Fruit fly (Drosophila melanogaster) whole organism, wandering third instar larva: ENCODE data around the gene CG6179.

ENCODE experiments used
- CG32264 ChIP-seq: fragments of 200-800 bp; sonication (Bioruptor generic); optimal IDR thresholded peaks from 2 replicates; lab custom pipeline; 2016; ENCODE audit warnings: missing biosample characterization, missing genetic modification characterization
- CrebA ChIP-seq: fragments of 200-800 bp; sonication (Bioruptor generic); optimal IDR thresholded peaks from 2 replicates; lab custom pipeline; 2016; ENCODE audit warnings: missing biosample characterization, mild to moderate bottlenecking, missing genetic modification characterization, borderline replicate concordance
- Dfd ChIP-seq: fragments of >200 bp; optimal IDR thresholded peaks from 2 replicates; lab custom pipeline; 2017; ENCODE audit warnings: missing biosample characterization, missing genetic modification characterization
- HLH106 ChIP-seq: fragments of 200-800 bp; optimal IDR thresholded peaks from 3 replicates; lab custom pipeline; 2019; ENCODE audit warnings: missing biosample characterization, mild to moderate bottlenecking, missing genetic modification characterization, moderate library complexity
- Hnf4 ChIP-seq: fragments of 200-800 bp; sonication (Bioruptor generic); optimal IDR thresholded peaks from 2 replicates; lab custom pipeline; 2016; ENCODE audit warnings: missing biosample characterization, mild to moderate bottlenecking, missing genetic modification characterization
- Hr78 ChIP-seq: fragments of >200 bp; optimal IDR thresholded peaks from 2 replicates; lab custom pipeline; 2017; ENCODE audit warnings: missing biosample characterization, missing genetic modification characterization
- Hr83 ChIP-seq: fragments of 200-300 bp; sonication (Bioruptor generic); optimal IDR thresholded peaks from 2 replicates; lab custom pipeline; 2016; ENCODE audit warnings: missing biosample characterization, mild to moderate bottlenecking, missing genetic modification characterization, moderate library complexity; ENCODE audit not compliant: poor library complexity, severe bottlenecking
- Jra ChIP-seq: sonication (Bioruptor generic); optimal IDR thresholded peaks from 2 replicates; lab custom pipeline; 2016; ENCODE audit warnings: missing biosample characterization, missing genetic modification characterization
- Myc ChIP-seq: fragments of >200 bp; optimal IDR thresholded peaks from 2 replicates; lab custom pipeline; 2017
- OdsH ChIP-seq: fragments of 200-800 bp; sonication (Bioruptor generic); optimal IDR thresholded peaks from 2 replicates; lab custom pipeline; 2016; ENCODE audit warnings: missing biosample characterization, mild to moderate bottlenecking, missing genetic modification characterization
- Rel ChIP-seq, 2 experiments: fragments of 200-800 bp; sonication (Bioruptor generic) in 1 of 2; optimal IDR thresholded peaks; 2 replicates in 1 of 2; 3 replicates in 1 of 2; lab custom pipeline; 2016 to 2019; ENCODE audit warnings: mild to moderate bottlenecking in 2 of 2, missing biosample characterization in 2 of 2, missing genetic modification characterization in 2 of 2, moderate library complexity in 1 of 2
- Sp1 ChIP-seq: fragments of 200-800 bp; sonication (Bioruptor generic); optimal IDR thresholded peaks from 3 replicates; lab custom pipeline; 2019; ENCODE audit warnings: missing biosample characterization, mild to moderate bottlenecking, missing genetic modification characterization, moderate library complexity
- br ChIP-seq: fragments of 200-800 bp; sonication (Bioruptor generic); optimal IDR thresholded peaks from 2 replicates; lab custom pipeline; 2016; ENCODE audit warnings: missing biosample characterization, missing genetic modification characterization
- brk ChIP-seq: fragments of 200-800 bp; sonication (Bioruptor generic); optimal IDR thresholded peaks from 2 replicates; lab custom pipeline; 2016; ENCODE audit warnings: missing biosample characterization, mild to moderate bottlenecking, missing genetic modification characterization
- dl ChIP-seq, 2 experiments: fragments of 175-275, 200-275 bp in 1 of 2; fragments of 200-275 bp in 1 of 2; sonication (Bioruptor generic); optimal IDR thresholded peaks; lab custom pipeline; 2018; ENCODE audit warnings: mild to moderate bottlenecking in 2 of 2, missing biosample characterization in 2 of 2, missing genetic modification characterization in 2 of 2, moderate library complexity in 2 of 2; ENCODE audit not compliant: partially characterized antibody in 2 of 2, insufficient read depth in 1 of 2
- dmrt93B ChIP-seq: fragments of 200-800 bp; sonication (Bioruptor generic); optimal IDR thresholded peaks from 2 replicates; lab custom pipeline; 2018; ENCODE audit warnings: missing biosample characterization, mild to moderate bottlenecking, missing genetic modification characterization
- ey ChIP-seq: fragments of 200-800 bp; sonication (Bioruptor generic); optimal IDR thresholded peaks from 2 replicates; lab custom pipeline; 2016; ENCODE audit warnings: missing biosample characterization, missing genetic modification characterization
- foxo ChIP-seq, 2 experiments: fragments of 200-800 bp; sonication (Bioruptor generic); optimal IDR thresholded peaks; 2 replicates in 1 of 2; 3 replicates in 1 of 2; lab custom pipeline; 2016 to 2017; ENCODE audit warnings: missing biosample characterization in 2 of 2, missing genetic modification characterization in 2 of 2
- fru ChIP-seq: fragments of 200-800 bp; sonication (Bioruptor generic); optimal IDR thresholded peaks from 3 replicates; lab custom pipeline; 2016; ENCODE audit warnings: missing biosample characterization, mild to moderate bottlenecking, missing genetic modification characterization
- h ChIP-seq: fragments of 200-800 bp; sonication (Bioruptor generic); optimal IDR thresholded peaks from 3 replicates; lab custom pipeline; 2016; ENCODE audit warnings: missing biosample characterization, mild to moderate bottlenecking, missing genetic modification characterization
- jim ChIP-seq: fragments of 175-275, 200-325 bp; sonication (Bioruptor generic); optimal IDR thresholded peaks from 2 replicates; lab custom pipeline; 2016; ENCODE audit warnings: missing biosample characterization, mild to moderate bottlenecking, missing genetic modification characterization
- pan ChIP-seq: fragments of >200 bp; optimal IDR thresholded peaks from 2 replicates; lab custom pipeline; 2017
- psq ChIP-seq: fragments of 200-800 bp; sonication (Bioruptor generic); optimal IDR thresholded peaks from 3 replicates; lab custom pipeline; 2017; ENCODE audit warnings: missing biosample characterization, mild to moderate bottlenecking, missing genetic modification characterization, moderate library complexity
- rgr ChIP-seq: fragments of 200-800 bp; sonication (Bioruptor generic); optimal IDR thresholded peaks from 3 replicates; lab custom pipeline; 2016; ENCODE audit warnings: missing biosample characterization, mild to moderate bottlenecking, missing genetic modification characterization
- sage ChIP-seq: fragments of 200-800 bp; sonication (Bioruptor generic); optimal IDR thresholded peaks from 2 replicates; lab custom pipeline; 2016; ENCODE audit warnings: missing biosample characterization, mild to moderate bottlenecking, missing genetic modification characterization
- sv ChIP-seq: fragments of 200-800 bp; sonication (Bioruptor generic); optimal IDR thresholded peaks from 3 replicates; lab custom pipeline; 2016; ENCODE audit warnings: missing biosample characterization, missing genetic modification characterization
- usp ChIP-seq: fragments of >200 bp; optimal IDR thresholded peaks from 2 replicates; lab custom pipeline; 2017; ENCODE audit warnings: missing biosample characterization, missing genetic modification characterization
- woc ChIP-seq: sonication (Bioruptor generic); optimal IDR thresholded peaks from 2 replicates; lab custom pipeline; 2016; ENCODE audit warnings: missing biosample characterization, mild to moderate bottlenecking, missing genetic modification characterization

Gene CG6179

DNA sequence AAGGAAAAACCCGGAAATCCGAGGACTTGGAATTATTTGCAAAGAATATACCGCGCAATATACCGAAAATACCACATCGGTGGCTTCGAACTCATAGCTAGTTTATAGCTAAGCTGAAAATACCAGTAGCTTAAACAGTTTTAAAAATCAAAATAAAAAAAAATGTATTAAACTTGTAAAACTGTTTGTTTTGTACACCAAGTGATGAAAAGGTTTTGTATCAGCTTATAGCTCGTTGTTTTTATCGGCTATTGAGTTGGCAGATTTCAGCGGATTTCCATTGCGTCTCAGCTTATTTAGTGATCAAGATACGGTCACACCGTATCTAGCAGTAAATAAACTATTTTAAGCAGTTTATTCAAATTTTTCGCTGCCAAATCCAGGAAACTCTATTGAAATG is at the start of gene CG6179, which contains the start of gene por:
TSS of gene CG6179 (plus strand) at position 292 of the 400 bp plus-strand sequence.
TSS of gene por (minus strand) at position 64 of the 400 bp plus-strand sequence.
- TF ChIP-seq sv (no peak), Rel (GFP tag; optimal IDR thresholded peaks at IDR 0.05; lab: Kevin White, UChicago) (no peak), Rel (tag; optimal IDR thresholded peaks at IDR 0.05; lab: Kevin White, UChicago) (peak; percentile 13), Myc (lab: Kevin White, UChicago) (peak; percentile 72)

- TF ChIP-seq OdsH (GFP tag; lab: Kevin White, UChicago) (no peak), CG32264 (GFP tag; lab: Kevin White, UChicago) (no peak), h (GFP tag; lab: Kevin White, UChicago) (no peak), dmrt93B (GFP tag; lab: Kevin White, UChicago) (no peak), HLH106 (no peak), Hr78 (GFP tag; lab: Kevin White, UChicago) (no peak), Sp1 (no peak), rgr (GFP tag; lab: Kevin White, UChicago) (no peak)
Measured at dm6 chrX:18341014-18341413, 38.9 kb upstream of the CG6179 start.

dm6 chrX:18347641-18348040 is 32.2 kb upstream of the CG6179 start:
- TF ChIP-seq woc (GFP tag; lab: Kevin White, UChicago) (no peak), Rel (GFP tag; optimal IDR thresholded peaks at IDR 0.05; lab: Kevin White, UChicago) (no peak), Rel (tag; optimal IDR thresholded peaks at IDR 0.05; lab: Kevin White, UChicago) (no peak), CG32264 (GFP tag; lab: Kevin White, UChicago) (no peak)

- TF ChIP-seq Hnf4 (GFP tag; lab: Kevin White, UChicago) (no peak), Dfd (peak; percentile 92)
Measured at dm6 chrX:18350609-18351008, 29.3 kb upstream of the CG6179 start.

dm6 chrX:18356141-18356600 is 23.7 kb upstream of the CG6179 start, which contains the start of gene kairos:
kairos (minus strand) TSS chrX:18356191.
- TF ChIP-seq Jra: no peak
- no peak for TF ChIP-seq brk
- no peak for TF ChIP-seq sage
- TF ChIP-seq Myc (lab: Kevin White, UChicago): no peak
- TF ChIP-seq psq: no peak
- no peak for TF ChIP-seq woc (GFP tag; lab: Kevin White, UChicago)
- no peak for TF ChIP-seq pan
- TF ChIP-seq CG32264 (GFP tag; lab: Kevin White, UChicago): no peak
- no peak for TF ChIP-seq usp
- no peak for TF ChIP-seq dl (GFP tag; optimal IDR thresholded peaks at IDR 0.05; lab: Kevin White, UChicago; ENCODE audit: insufficient read depth in 1 of 2, partially characterized antibody in 2 of 2)
- no peak for TF ChIP-seq CrebA
- no peak for TF ChIP-seq jim
- TF ChIP-seq ey (GFP tag; lab: Kevin White, UChicago): no peak
- TF ChIP-seq Hr83 (GFP tag; lab: Kevin White, UChicago): no peak
- TF ChIP-seq Sp1: no peak

DNA sequence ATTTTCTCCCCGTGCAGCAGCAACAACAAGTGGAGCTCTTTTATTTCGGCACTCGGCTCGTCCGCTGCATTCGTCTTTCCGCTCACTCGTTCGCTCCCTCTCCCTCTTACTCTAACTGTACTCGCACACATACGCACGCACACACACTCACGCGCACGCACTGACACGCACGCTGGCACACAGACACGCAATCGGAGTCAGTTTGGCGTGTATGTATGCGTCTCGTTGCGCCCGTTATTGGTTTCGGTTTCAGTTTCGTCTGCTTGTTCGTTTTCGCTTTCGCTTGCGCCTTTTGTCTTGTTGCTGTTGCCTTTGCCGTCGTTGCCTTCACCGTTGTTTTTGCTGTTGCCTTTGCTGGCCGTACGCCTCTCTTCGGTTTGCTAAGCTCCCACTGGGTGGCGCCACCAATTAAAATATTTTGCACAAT is 22.1 kb upstream of the CG6179 start:
- no peak for TF ChIP-seq pan
- TF ChIP-seq psq: peak; percentile 27

DNA sequence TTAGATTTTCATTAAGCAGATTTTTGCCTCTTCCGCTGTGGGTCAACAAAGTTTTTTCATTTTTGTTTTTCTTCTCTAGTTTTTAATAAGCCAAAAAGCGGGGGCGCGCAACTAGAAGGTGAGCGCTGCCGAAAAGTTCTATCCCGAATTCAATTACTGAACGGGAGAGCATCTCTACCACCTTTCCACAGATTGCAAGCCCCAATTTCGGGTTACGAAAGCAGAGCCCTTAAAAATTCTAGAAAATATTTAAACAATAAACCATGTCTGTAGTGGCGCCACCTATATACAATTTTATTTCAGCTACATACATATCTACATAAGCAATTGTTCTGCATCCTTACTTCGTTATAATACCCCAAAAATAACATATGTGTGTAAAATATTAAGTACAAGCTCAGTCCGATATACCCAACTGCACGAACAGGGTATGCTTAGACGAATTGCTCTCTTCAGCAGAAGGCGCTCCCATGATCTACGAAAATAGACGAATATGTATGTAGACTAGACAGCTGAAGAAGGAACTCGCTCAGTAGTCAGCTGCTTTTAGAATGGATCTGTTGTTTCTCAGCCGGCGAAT is 21.4 kb upstream of the CG6179 start, which contains the start of gene CG6106:
TSS of gene CG6106 (plus strand) at position 530 of the 580 bp plus-strand sequence.
- TF ChIP-seq usp (no peak), dmrt93B (GFP tag; lab: Kevin White, UChicago) (no peak), psq (no peak), h (GFP tag; lab: Kevin White, UChicago) (no peak), pan (no peak), Hr78 (GFP tag; lab: Kevin White, UChicago) (no peak), Sp1 (no peak), Rel (GFP tag; optimal IDR thresholded peaks at IDR 0.05; lab: Kevin White, UChicago) (no peak), Rel (tag; optimal IDR thresholded peaks at IDR 0.05; lab: Kevin White, UChicago) (no peak), sv (no peak), foxo (GFP tag; optimal IDR thresholded peaks at IDR 0.05; lab: Kevin White, UChicago) (no peak), Dfd (no peak), ey (GFP tag; lab: Kevin White, UChicago) (no peak), jim (no peak), fru (no peak), sage (no peak), br (no peak), CG32264 (GFP tag; lab: Kevin White, UChicago) (no peak), woc (GFP tag; lab: Kevin White, UChicago) (no peak), Hr83 (GFP tag; lab: Kevin White, UChicago) (no peak), dl (GFP tag; optimal IDR thresholded peaks at IDR 0.05; lab: Kevin White, UChicago; ENCODE audit: insufficient read depth in 1 of 2, partially characterized antibody in 2 of 2) (no peak)
